Worm (Caenorhabditis elegans): ENCODE results near the gene adk-1.
"Not testable (repeated sequence)": the region's sequence is repeated elsewhere in the genome, so short reads cannot be mapped to it uniquely, and the experiment has no call there.

The adk-1 gene

ce11 chrIV:11183013-11183412 lies 27.6 kb downstream of the adk-1 start, which contains the start of gene prx-14 (continued):
- no peak for TF ChIP-seq ztf-11 (tag; optimal IDR thresholded peaks at IDR 0.05)
- no peak for TF ChIP-seq hlh-30 (tag; optimal IDR thresholded peaks at IDR 0.05; ENCODE audit: insufficient read depth)
- TF ChIP-seq nhr-42 (GFP tag; IDR thresholded peaks at IDR 0.05) = no peak
- no peak for TF ChIP-seq mes-2 (tag; optimal IDR thresholded peaks at IDR 0.05; ENCODE audit: poor library complexity, severe bottlenecking)

- TF ChIP-seq lim-7 (GFP tag; IDR thresholded peaks at IDR 0.05) = no peak
- peak; percentile 99 for TF ChIP-seq nhr-28 (tag; optimal IDR thresholded peaks at IDR 0.05)
- TF ChIP-seq ZK337.2 (GFP tag; IDR thresholded peaks at IDR 0.05) = no peak
- TF ChIP-seq dve-1 (tag; optimal IDR thresholded peaks at IDR 0.05; ENCODE audit: insufficient read depth) = peak; percentile 30
- TF ChIP-seq sdz-12 (GFP tag; optimal IDR thresholded peaks at IDR 0.05) = no peak
- TF ChIP-seq unc-62 (GFP tag; optimal IDR thresholded peaks at IDR 0.05 in 1 of 2) = peak in 1 of 2 experiments; percentile 67
- no peak for TF ChIP-seq unc-62 (tag; optimal IDR thresholded peaks at IDR 0.05)
- peak; percentile 78 for TF ChIP-seq aha-1 (tag)
- no peak for TF ChIP-seq nhr-41 (GFP tag; IDR thresholded peaks at IDR 0.05)
- peak in 1 of 2 experiments; percentile 3 for TF ChIP-seq lsy-2 (tag; optimal IDR thresholded peaks at IDR 0.05)
- no peak for TF ChIP-seq lin-1 (GFP tag; IDR thresholded peaks at IDR 0.05)
- peak; percentile 27 for TF ChIP-seq nhr-77 (tag; optimal IDR thresholded peaks at IDR 0.05)
- no peak for TF ChIP-seq daf-16 (GFP tag; optimal IDR thresholded peaks at IDR 0.05)
- peak; percentile 41 for TF ChIP-seq daf-16 (tag; optimal IDR thresholded peaks at IDR 0.05)
- TF ChIP-seq F44E2.7 (GFP tag; IDR thresholded peaks at IDR 0.05) = no peak
- no peak for TF ChIP-seq dmd-9 (GFP tag; IDR thresholded peaks at IDR 0.05)
- TF ChIP-seq tra-1 (GFP tag; IDR thresholded peaks at IDR 0.05) = no peak
- TF ChIP-seq nhr-102 (tag; optimal IDR thresholded peaks at IDR 0.05) = no peak
These were observed 30.6 kb downstream of the adk-1 start for ce11 chrIV:11180077-11180476.

- TF ChIP-seq unc-130 (GFP tag; optimal IDR thresholded peaks at IDR 0.05) (peak; percentile 46), duxl-1 (tag; optimal IDR thresholded peaks at IDR 0.05; ENCODE audit: poor library complexity) (peak; percentile 76), Y48G9A.11 (GFP tag; IDR thresholded peaks at IDR 0.05) (peak; percentile 90), daf-16 (GFP tag; optimal IDR thresholded peaks at IDR 0.05) (peak; percentile 13 to 73), daf-16 (tag; optimal IDR thresholded peaks at IDR 0.05) (peak; percentile 77), nhr-6 (tag; optimal IDR thresholded peaks at IDR 0.05) (peak; percentile 25), mxl-2 (GFP tag; conservative IDR thresholded peaks at IDR 0.05) (peak; percentile 60; the same call in 1 of the 2 replicates), lsy-2 (tag; optimal IDR thresholded peaks at IDR 0.05) (peak; percentile 49 to 92), spr-1 (tag; optimal IDR thresholded peaks at IDR 0.05) (peak; percentile 65), nhr-48 (tag; optimal IDR thresholded peaks at IDR 0.05) (peak; percentile 72), mep-1 (tag; optimal IDR thresholded peaks at IDR 0.05) (peak; percentile 86), T26A8.4 (GFP tag; IDR thresholded peaks at IDR 0.05) (peak; percentile 93), lim-7 (GFP tag; IDR thresholded peaks at IDR 0.05) (peak; percentile 59; the same call in 1 of the 2 replicates), F49E8.2 (tag; optimal IDR thresholded peaks at IDR 0.05; ENCODE audit: borderline replicate concordance) (peak; percentile 61), hlh-11 (tag; optimal IDR thresholded peaks at IDR 0.05) (peak; percentile 85), set-16 (GFP tag; IDR thresholded peaks at IDR 0.05) (peak; percentile 40; the same call in 1 of the 2 replicates), ZK337.2 (GFP tag; IDR thresholded peaks at IDR 0.05) (peak; percentile 88), D1046.2 (GFP tag; IDR thresholded peaks at IDR 0.05) (0 out of 2 replicates have a peak, but pooled peaks have one; percentile 51), tra-1 (GFP tag; IDR thresholded peaks at IDR 0.05) (peak; percentile 90), hlh-30 (tag; optimal IDR thresholded peaks at IDR 0.05; ENCODE audit: insufficient read depth) (peak; percentile 70), nhr-28 (tag; optimal IDR thresholded peaks at IDR 0.05) (peak; percentile 96), rbr-2 (tag; optimal IDR thresholded peaks at IDR 0.05) (peak; percentile 88), mdl-1 (tag; optimal IDR thresholded peaks at IDR 0.05) (peak; percentile 5 to 77), pha-4 (GFP tag; IDR thresholded peaks at IDR 0.05) (peak; percentile 75; the same call in 1 of the 2 replicates), lin-29 (GFP tag; IDR thresholded peaks at IDR 0.05) (peak; percentile 79), ceh-44 (GFP tag; IDR thresholded peaks at IDR 0.05) (peak; percentile 86), dve-1 (tag; optimal IDR thresholded peaks at IDR 0.05; ENCODE audit: insufficient read depth) (peak; percentile 92), nhr-77 (tag; optimal IDR thresholded peaks at IDR 0.05) (peak; percentile 91), ctbp-1 (GFP tag; IDR thresholded peaks at IDR 0.05) (peak; percentile 91), nhr-11 (tag; optimal IDR thresholded peaks at IDR 0.05) (peak; percentile 75), ztf-7 (tag; optimal IDR thresholded peaks at IDR 0.05) (peak; percentile 67), pqm-1 (tag; optimal IDR thresholded peaks at IDR 0.05) (peak; percentile 35), nhr-42 (GFP tag; IDR thresholded peaks at IDR 0.05) (peak; percentile 87)
- not testable (repeated sequence) for TF ChIP-seq pha-4 (tag; optimal IDR thresholded peaks at IDR 0.05)
These were observed 31.4 kb downstream of the adk-1 start, which contains the start of gene cpt-2 for ce11 chrIV:11179123-11179740. cpt-2 (plus strand) TSS chrIV:11179645.
